Worm (Caenorhabditis elegans) whole organism, young adult: ENCODE results near the gene ugt-35.

Source experiments
- F49E8.2 ChIP-seq: sonication (generic microtip); optimal IDR thresholded peaks from 3 replicates; lab custom pipeline; 2017; ENCODE audit warnings: missing genetic modification characterization, mild to moderate bottlenecking, missing compliant biosample characterization, antibody characterized with exemption, moderate library complexity; ENCODE audit not compliant: insufficient read depth
- ceh-100 ChIP-seq: fragments of 200-800 bp; sonication (Bioruptor generic); IDR thresholded peaks from 2 replicates; pipeline ENCODE4 v1.3.6; 2022; ENCODE audit warnings: missing genetic modification reagents, missing genetic modification characterization, missing compliant biosample characterization
- let-607 ChIP-seq, 2 experiments: fragments of 200-800 bp in 1 of 2; sonication (Bioruptor generic) in 1 of 2; sonication (generic microtip) in 1 of 2; optimal IDR thresholded peaks; 2 replicates each; lab custom pipeline; 2016 to 2018; ENCODE audit warnings: mild to moderate bottlenecking in 2 of 2, missing compliant biosample characterization in 2 of 2, missing genetic modification characterization in 2 of 2, moderate library complexity in 2 of 2, missing genotype in 1 of 2
- pbrm-1 ChIP-seq: fragments of 200-800 bp; sonication (Bioruptor generic); IDR thresholded peaks from 2 replicates; pipeline ENCODE4 v1.3.6; 2022; ENCODE audit warnings: missing genetic modification reagents, missing genetic modification characterization, missing compliant biosample characterization
- pha-4 ChIP-seq: fragments of 150-350 bp; sonication (generic microtip); optimal IDR thresholded peaks from 2 replicates; lab custom pipeline; 2014; ENCODE audit warnings: missing biosample characterization, missing genetic modification reagents, missing genetic modification characterization
- ztf-18 ChIP-seq: sonication (generic microtip); optimal IDR thresholded peaks from 2 replicates; lab custom pipeline; 2016; ENCODE audit warnings: missing genotype, mild to moderate bottlenecking, missing genetic modification characterization, missing compliant biosample characterization

- no peak for TF ChIP-seq let-607 (tag; optimal IDR thresholded peaks at IDR 0.05; lab: Kevin White, UChicago)
- TF ChIP-seq pbrm-1 = no peak
- TF ChIP-seq ztf-18 (tag; lab: Kevin White, UChicago) = no peak
- no peak for TF ChIP-seq F49E8.2 (tag; lab: Kevin White, UChicago)
- no peak for TF ChIP-seq ceh-100 (GFP tag; lab: Robert Waterston, UW)
- no peak for TF ChIP-seq pha-4 (tag; lab: Kevin White, UChicago)
These were observed 6.9 kb downstream of the ugt-35 start, which contains the start of the genes C32C4.3 and C32C4.16 for ce11 chrV:10647043-10647611.
